Worm (Caenorhabditis elegans) whole organism, L2 larva: ENCODE results near the gene vab-23.

Source experiments
- ama-1 ChIP-seq: fragments of 150-350 bp; optimal IDR thresholded peaks from 2 replicates; lab custom pipeline; 2018; ENCODE audit warnings: inconsistent platforms
- ceh-16 ChIP-seq: fragments of 150-350 bp; optimal IDR thresholded peaks from 2 replicates; lab custom pipeline; 2014; ENCODE audit warnings: missing biosample characterization, missing genetic modification characterization
- dmd-4 ChIP-seq: sonication (generic microtip); optimal IDR thresholded peaks from 2 replicates; lab custom pipeline; 2017; ENCODE audit warnings: missing biosample characterization, missing genetic modification characterization
- egl-27 ChIP-seq: sonication (generic microtip); optimal IDR thresholded peaks from 3 replicates; lab custom pipeline; 2017; ENCODE audit warnings: missing biosample characterization, missing genetic modification reagents, missing genetic modification characterization
- lin-13 ChIP-seq: fragments of 150-350 bp; optimal IDR thresholded peaks from 2 replicates; lab custom pipeline; 2014; ENCODE audit warnings: missing biosample characterization, missing genetic modification reagents, missing genetic modification characterization
- nhr-21 ChIP-seq: fragments of 150-350 bp; optimal IDR thresholded peaks from 2 replicates; lab custom pipeline; 2014; ENCODE audit warnings: missing biosample characterization, missing genetic modification characterization
- nhr-237 ChIP-seq: fragments of 150-350 bp; optimal IDR thresholded peaks from 2 replicates; lab custom pipeline; 2014; ENCODE audit warnings: missing biosample characterization, missing genetic modification characterization
- nhr-25 ChIP-seq: fragments of 150-350 bp; sonication (generic microtip); optimal IDR thresholded peaks from 3 replicates; lab custom pipeline; 2014; ENCODE audit warnings: missing biosample characterization, missing genetic modification characterization
- sma-3 ChIP-seq: sonication (generic microtip); optimal IDR thresholded peaks from 2 replicates; lab custom pipeline; 2016; ENCODE audit warnings: missing genetic modification reagents, missing genetic modification characterization, missing compliant biosample characterization
- unc-55 ChIP-seq: fragments of 150-350 bp; sonication (generic microtip); optimal IDR thresholded peaks from 3 replicates; lab custom pipeline; 2014; ENCODE audit warnings: missing biosample characterization, missing genetic modification reagents, missing genetic modification characterization
- zag-1 ChIP-seq: fragments of 150-350 bp; optimal IDR thresholded peaks from 2 replicates; lab custom pipeline; 2014; ENCODE audit warnings: missing biosample characterization, missing genetic modification characterization
- ztf-11 ChIP-seq: sonication (generic microtip); optimal IDR thresholded peaks from 2 replicates; lab custom pipeline; 2017; ENCODE audit warnings: missing biosample characterization, missing genetic modification characterization

ce11 chrII:11936393-11936792, 35.4 kb upstream of the vab-23 start:
- TF ChIP-seq nhr-21 (tag; lab: Kevin White, UChicago), result no peak
- no peak for TF ChIP-seq zag-1 (tag; lab: Kevin White, UChicago)
- no peak for TF ChIP-seq nhr-237
- TF ChIP-seq ama-1 (lab: Kevin White, UChicago), result no peak
- TF ChIP-seq nhr-25, result no peak
- no peak for TF ChIP-seq ztf-11 (tag; lab: Kevin White, UChicago)
- no peak for TF ChIP-seq egl-27 (tag; lab: Kevin White, UChicago)
- TF ChIP-seq lin-13 (GFP tag; lab: Kevin White, UChicago), result no peak
- TF ChIP-seq sma-3 (GFP tag; lab: Kevin White, UChicago), result no peak
- TF ChIP-seq unc-55, result no peak
- TF ChIP-seq dmd-4, result no peak
- TF ChIP-seq ceh-16 (tag; lab: Kevin White, UChicago), result no peak
